Worm (Caenorhabditis elegans): ENCODE data around the gene rsr-2.

- TF ChIP-seq F13H6.1 (tag; optimal IDR thresholded peaks at IDR 0.05) (no peak), nhr-21 (tag; optimal IDR thresholded peaks at IDR 0.05) (no peak), unc-62 (GFP tag; optimal IDR thresholded peaks at IDR 0.05) (no peak), snpc-4 (tag; optimal IDR thresholded peaks at IDR 0.05) (no peak), egl-27 (tag; optimal IDR thresholded peaks at IDR 0.05) (no peak), ceh-82 (tag; optimal IDR thresholded peaks at IDR 0.05) (no peak)
Measured at ce11 chrII:12224916-12225406, at the start of gene rsr-2, which contains the start of gene pqn-87.
